Fruit fly (Drosophila melanogaster) whole organism, embryonic: Measurements from ENCODE around the gene CG17249.

Source experiments
- Atf-2 ChIP-seq: fragments of 200-800 bp; sonication (Bioruptor generic); optimal IDR thresholded peaks from 2 replicates; lab custom pipeline; 2016; ENCODE audit warnings: missing biosample characterization, missing genetic modification characterization
- Bdp1 ChIP-seq: fragments of 200-800 bp; sonication (Bioruptor generic); optimal IDR thresholded peaks from 3 replicates; lab custom pipeline; 2016; ENCODE audit warnings: missing biosample characterization, missing genetic modification characterization
- CG10321 ChIP-seq: fragments of 200-800 bp; sonication (Bioruptor generic); IDR thresholded peaks from 2 replicates; pipeline ENCODE4 v1.3.6; 2022; ENCODE audit warnings: missing biosample characterization, missing genetic modification characterization
- CG10431 ChIP-seq: fragments of 200-800 bp; sonication (Bioruptor generic); optimal IDR thresholded peaks from 3 replicates; lab custom pipeline; 2018; ENCODE audit warnings: missing biosample characterization, mild to moderate bottlenecking, missing genetic modification characterization
- CG10979 ChIP-seq: fragments of 200-800 bp; sonication (Bioruptor generic); optimal IDR thresholded peaks from 2 replicates; lab custom pipeline; 2018; ENCODE audit warnings: missing biosample characterization, mild to moderate bottlenecking, missing genetic modification characterization, moderate library complexity
- CG12744 ChIP-seq: fragments of 200-800 bp; sonication (Bioruptor generic); optimal IDR thresholded peaks from 2 replicates; lab custom pipeline; 2016; ENCODE audit warnings: missing biosample characterization, missing genetic modification characterization
- CG13424 ChIP-seq: fragments of 200-800 bp; sonication (Bioruptor generic); optimal IDR thresholded peaks from 2 replicates; lab custom pipeline; 2019; ENCODE audit warnings: missing biosample characterization, mild to moderate bottlenecking, missing genetic modification characterization, moderate library complexity
- CG13775 ChIP-seq: fragments of 200-800 bp; sonication (Bioruptor generic); optimal IDR thresholded peaks from 3 replicates; lab custom pipeline; 2017; ENCODE audit warnings: missing biosample characterization, mild to moderate bottlenecking, missing genetic modification characterization
- CG14441 ChIP-seq: fragments of 200-800 bp; sonication (Bioruptor generic); IDR thresholded peaks from 2 replicates; pipeline ENCODE4 v1.3.6; 2022; ENCODE audit warnings: missing biosample characterization, missing genetic modification characterization
- CG15011 ChIP-seq: fragments of 200-800 bp; sonication (Bioruptor generic); optimal IDR thresholded peaks from 3 replicates; lab custom pipeline; 2018; ENCODE audit warnings: missing biosample characterization, mild to moderate bottlenecking, missing genetic modification characterization
- CG17328 ChIP-seq: fragments of 200-800 bp; sonication (Bioruptor generic); IDR thresholded peaks from 2 replicates; pipeline ENCODE4 v1.3.6; 2022; ENCODE audit warnings: missing biosample characterization, missing genetic modification characterization
- CG18262 ChIP-seq: fragments of 200-800 bp; optimal IDR thresholded peaks from 3 replicates; lab custom pipeline; 2019; ENCODE audit warnings: missing biosample characterization, mild to moderate bottlenecking, missing genetic modification characterization, moderate library complexity
- CG18476 ChIP-seq: fragments of 200-800 bp; sonication (Bioruptor generic); optimal IDR thresholded peaks from 2 replicates; lab custom pipeline; 2016; ENCODE audit warnings: missing biosample characterization, mild to moderate bottlenecking, missing genetic modification characterization
- CG18599 ChIP-seq: fragments of 200-800 bp; sonication (Bioruptor generic); optimal IDR thresholded peaks from 3 replicates; lab custom pipeline; 2017; ENCODE audit warnings: missing biosample characterization, missing genetic modification characterization, mild to moderate bottlenecking, moderate library complexity, missing genetic modification reagents
- CG2889 ChIP-seq: fragments of 200-800 bp; sonication (Bioruptor generic); IDR thresholded peaks from 3 replicates; pipeline ENCODE4 v1.3.6; 2022; ENCODE audit warnings: missing biosample characterization, missing genetic modification characterization
- CG30403 ChIP-seq: fragments of 200-800 bp; sonication (Bioruptor generic); optimal IDR thresholded peaks from 3 replicates; lab custom pipeline; 2016; ENCODE audit warnings: missing biosample characterization, missing genetic modification characterization
- CG32532 ChIP-seq: fragments of 200-800 bp; sonication (Bioruptor generic); IDR thresholded peaks from 2 replicates; pipeline ENCODE4 v1.3.6; 2022; ENCODE audit warnings: missing biosample characterization, missing genetic modification characterization
- CG34224 ChIP-seq: fragments of 200-800 bp; sonication (Bioruptor generic); IDR thresholded peaks from 3 replicates; pipeline ENCODE4 v1.3.6; 2022; ENCODE audit warnings: missing biosample characterization, missing genetic modification characterization; ENCODE audit not compliant: partially characterized antibody
- CG6254 ChIP-seq: fragments of 200-800 bp; sonication (Bioruptor generic); optimal IDR thresholded peaks from 3 replicates; lab custom pipeline; 2017; ENCODE audit warnings: mild to moderate bottlenecking, missing biosample characterization, missing genetic modification reagents, missing genetic modification characterization
- CG6689 ChIP-seq: fragments of 200-800 bp; sonication (Bioruptor generic); IDR thresholded peaks from 2 replicates; pipeline ENCODE4 v1.3.6; 2022; ENCODE audit warnings: missing biosample characterization, missing genetic modification characterization
- CG7357 ChIP-seq: fragments of 200-800 bp; sonication (Bioruptor generic); IDR thresholded peaks from 3 replicates; pipeline ENCODE4 v1.3.6; 2022; ENCODE audit warnings: missing biosample characterization, missing genetic modification characterization
- Deaf1 ChIP-seq: fragments of 200-800 bp; optimal IDR thresholded peaks from 3 replicates; lab custom pipeline; 2019; ENCODE audit warnings: missing biosample characterization, mild to moderate bottlenecking, missing genetic modification characterization, moderate library complexity
- Doc3 ChIP-seq: fragments of 200-800 bp; sonication (Bioruptor generic); IDR thresholded peaks from 3 replicates; pipeline ENCODE4 v1.3.6; 2022; ENCODE audit warnings: missing biosample characterization, missing genetic modification characterization; ENCODE audit not compliant: partially characterized antibody
- Six4 ChIP-seq: fragments of 200-800 bp; sonication (Bioruptor generic); optimal IDR thresholded peaks from 2 replicates; lab custom pipeline; 2016; ENCODE audit warnings: missing biosample characterization, missing genetic modification characterization
- Stat92E ChIP-seq, 3 experiments: fragments of >200 bp in 2 of 3; fragments of 200-800 bp in 1 of 3; sonication (Bioruptor generic) in 1 of 3; optimal IDR thresholded peaks; 2 replicates each; lab custom pipeline; 2017 to 2019; ENCODE audit warnings: missing biosample characterization in 3 of 3, missing genetic modification characterization in 3 of 3, mild to moderate bottlenecking in 1 of 3, moderate library complexity in 1 of 3
- TFAM ChIP-seq: fragments of 200-800 bp; sonication (Bioruptor generic); optimal IDR thresholded peaks from 2 replicates; lab custom pipeline; 2017; ENCODE audit warnings: missing biosample characterization, missing genetic modification characterization, inconsistent platforms
- amos ChIP-seq: fragments of 200-800 bp; sonication (Bioruptor generic); IDR thresholded peaks from 2 replicates; pipeline ENCODE4 v1.3.6; 2022; ENCODE audit warnings: missing biosample characterization, missing genetic modification characterization; ENCODE audit not compliant: partially characterized antibody
- ap ChIP-seq: fragments of 200-800 bp; sonication (Bioruptor generic); IDR thresholded peaks from 2 replicates; pipeline ENCODE4 v1.3.6; 2022; ENCODE audit warnings: missing biosample characterization, missing genetic modification characterization
- dan ChIP-seq: fragments of 200-800 bp; sonication (Bioruptor generic); IDR thresholded peaks from 2 replicates; pipeline ENCODE4 v1.3.6; 2022; ENCODE audit warnings: missing biosample characterization, missing genetic modification characterization
- dmrt11E ChIP-seq: fragments of 200-800 bp; sonication (Bioruptor generic); optimal IDR thresholded peaks from 3 replicates; lab custom pipeline; 2018; ENCODE audit warnings: missing biosample characterization, mild to moderate bottlenecking, missing genetic modification characterization, moderate library complexity
- fd64A ChIP-seq: fragments of 200-800 bp; sonication (Bioruptor generic); optimal IDR thresholded peaks from 3 replicates; lab custom pipeline; 2018; ENCODE audit warnings: missing biosample characterization, mild to moderate bottlenecking, missing genetic modification characterization
- gcm2 ChIP-seq: fragments of 200-800 bp; sonication (Bioruptor generic); optimal IDR thresholded peaks from 2 replicates; lab custom pipeline; 2016; ENCODE audit warnings: missing biosample characterization, missing genetic modification characterization
- gfzf ChIP-seq: fragments of 200-800 bp; sonication (Bioruptor generic); optimal IDR thresholded peaks from 2 replicates; lab custom pipeline; 2016; ENCODE audit warnings: missing biosample characterization, mild to moderate bottlenecking, missing genetic modification characterization, moderate library complexity
- ind ChIP-seq: fragments of 200-800 bp; sonication (Bioruptor generic); optimal IDR thresholded peaks from 3 replicates; lab custom pipeline; 2016; ENCODE audit warnings: missing biosample characterization, missing genetic modification characterization
- inv ChIP-seq: fragments of 200-800 bp; sonication (Bioruptor generic); IDR thresholded peaks from 2 replicates; pipeline ENCODE4 v1.3.6; 2022; ENCODE audit warnings: missing biosample characterization, missing genetic modification characterization; ENCODE audit not compliant: partially characterized antibody
- jigr1 ChIP-seq: fragments of 200-800 bp; sonication (Bioruptor generic); IDR thresholded peaks from 3 replicates; pipeline ENCODE4 v1.3.6; 2022; ENCODE audit warnings: missing biosample characterization, missing genetic modification characterization
- jumu ChIP-seq: fragments of 200-800 bp; sonication (Bioruptor generic); optimal IDR thresholded peaks from 3 replicates; lab custom pipeline; 2016; ENCODE audit warnings: missing biosample characterization, missing genetic modification characterization
- ken ChIP-seq: fragments of 200-800 bp; sonication (Bioruptor generic); IDR thresholded peaks from 3 replicates; pipeline ENCODE4 v1.3.6; 2022; ENCODE audit warnings: missing biosample characterization, missing genetic modification characterization
- kni ChIP-seq: fragments of 200-800 bp; sonication (Bioruptor generic); optimal IDR thresholded peaks from 3 replicates; lab custom pipeline; 2017; ENCODE audit warnings: mild to moderate bottlenecking, missing biosample characterization, missing genetic modification reagents, missing genetic modification characterization
- mld ChIP-seq: fragments of 200-800 bp; sonication (Bioruptor generic); IDR thresholded peaks from 3 replicates; pipeline ENCODE4 v1.3.6; 2022; ENCODE audit warnings: missing biosample characterization, missing genetic modification characterization; ENCODE audit not compliant: partially characterized antibody
- nerfin-2 ChIP-seq: fragments of 200-800 bp; sonication (Bioruptor generic); IDR thresholded peaks from 2 replicates; pipeline ENCODE4 v1.3.6; 2022; ENCODE audit warnings: missing biosample characterization, missing genetic modification characterization; ENCODE audit not compliant: partially characterized antibody
- nom ChIP-seq: fragments of 200-800 bp; sonication (Bioruptor generic); optimal IDR thresholded peaks from 2 replicates; lab custom pipeline; 2017; ENCODE audit warnings: missing biosample characterization, missing genetic modification characterization, mild to moderate bottlenecking, moderate library complexity, missing genetic modification reagents
- p53 ChIP-seq: fragments of 200-800 bp; sonication (Bioruptor generic); optimal IDR thresholded peaks from 2 replicates; lab custom pipeline; 2016; ENCODE audit warnings: missing biosample characterization, missing genetic modification characterization
- peb ChIP-seq: fragments of 200-800 bp; sonication (Bioruptor generic); IDR thresholded peaks from 2 replicates; pipeline ENCODE4 v1.3.6; 2022; ENCODE audit warnings: missing biosample characterization, missing genetic modification characterization
- ranshi ChIP-seq: fragments of 200-800 bp; sonication (Bioruptor generic); IDR thresholded peaks from 2 replicates; pipeline ENCODE4 v1.3.6; 2022; ENCODE audit warnings: missing biosample characterization, missing genetic modification characterization
- sob ChIP-seq: fragments of 200-800 bp; sonication (Bioruptor generic); IDR thresholded peaks from 2 replicates; pipeline ENCODE4 v1.3.6; 2022; ENCODE audit warnings: missing biosample characterization, missing genetic modification characterization
- tap ChIP-seq: fragments of 200-800 bp; optimal IDR thresholded peaks from 3 replicates; lab custom pipeline; 2019; ENCODE audit warnings: missing biosample characterization, mild to moderate bottlenecking, missing genetic modification characterization, moderate library complexity
- wek ChIP-seq: fragments of 200-800 bp; sonication (Bioruptor generic); optimal IDR thresholded peaks from 3 replicates; lab custom pipeline; 2018; ENCODE audit warnings: missing biosample characterization, mild to moderate bottlenecking, missing genetic modification characterization, moderate library complexity
- yki ChIP-seq: fragments of >200 bp; optimal IDR thresholded peaks from 3 replicates; lab custom pipeline; 2018

CG17249 gene

DNA sequence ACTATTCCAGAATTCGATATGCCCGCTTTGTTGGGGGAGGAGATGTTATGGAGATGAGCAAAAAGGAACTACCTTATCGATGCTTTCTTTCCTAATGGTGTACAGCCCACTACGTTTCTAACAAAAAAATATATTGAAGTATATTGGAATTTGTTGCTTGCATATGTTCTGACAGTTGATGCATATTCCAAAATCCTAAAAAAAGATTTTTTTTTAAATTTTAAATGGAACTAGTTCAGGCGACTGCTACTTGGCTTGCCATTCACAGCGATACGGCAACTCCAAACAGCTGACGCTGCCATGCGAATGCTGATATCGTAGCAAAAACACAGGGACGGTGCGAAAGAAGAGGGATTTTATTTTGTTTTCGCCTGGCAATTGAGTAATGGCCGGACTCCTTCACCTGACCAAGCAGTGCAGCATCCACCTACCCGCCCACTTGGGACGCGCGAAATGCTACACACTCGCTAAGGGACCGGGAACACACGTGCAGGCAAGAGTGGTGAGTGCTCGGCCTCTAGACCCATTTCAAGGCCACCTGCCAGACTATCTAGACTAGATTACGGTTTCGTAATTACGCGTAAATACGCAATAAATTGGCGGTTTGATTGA lies 29.0 kb downstream of the CG17249 start, which contains the start of the genes CG13926, ABCB7 and CG33230 (continued):
- TF ChIP-seq CG6254 (GFP tag; lab: Kevin White, UChicago): no peak
- peak; percentile 27 for TF ChIP-seq ind (GFP tag; lab: Kevin White, UChicago)
- TF ChIP-seq CG12744 (GFP tag; lab: Kevin White, UChicago): no peak
- no peak for TF ChIP-seq Atf-2 (GFP tag; lab: Kevin White, UChicago)
- no peak for TF ChIP-seq tap (tag; lab: Kevin White, UChicago)
- TF ChIP-seq CG17328: no peak
- TF ChIP-seq CG13424 (tag; lab: Kevin White, UChicago): peak; percentile 39
- TF ChIP-seq inv (GFP tag; lab: Robert Waterston, UW): peak; percentile 20; the same call in 1 of the 2 replicates
- peak; percentile 57 for TF ChIP-seq CG30403 (GFP tag; lab: Kevin White, UChicago)
- no peak for TF ChIP-seq ap (GFP tag; lab: Robert Waterston, UW)
- no peak for TF ChIP-seq ken (GFP tag; lab: Robert Waterston, UW)
- no peak for TF ChIP-seq mld
- TF ChIP-seq Deaf1: no peak
- TF ChIP-seq kni (GFP tag; lab: Kevin White, UChicago): peak; percentile 59
- TF ChIP-seq TFAM: no peak
- peak; percentile 61 for TF ChIP-seq CG18599 (GFP tag; lab: Kevin White, UChicago)
- TF ChIP-seq CG10979 (tag; lab: Kevin White, UChicago): peak; percentile 11
- no peak for TF ChIP-seq p53
- 0 out of 3 replicates have a peak, but pooled peaks have one; percentile 39 for TF ChIP-seq Doc3 (GFP tag; lab: Robert Waterston, UW)
- peak in 1 of 3 experiments; percentile 53 for TF ChIP-seq Stat92E (GFP tag; optimal IDR thresholded peaks at IDR 0.05; lab: Kevin White, UChicago)
- 0 out of 2 replicates have a peak, but pooled peaks have one; percentile 16 for TF ChIP-seq nerfin-2 (GFP tag; lab: Robert Waterston, UW)
- peak; percentile 46; the same call in 1 of the 2 replicates for TF ChIP-seq amos (GFP tag; lab: Robert Waterston, UW)
- no peak for TF ChIP-seq Six4
- TF ChIP-seq dan (GFP tag; lab: Robert Waterston, UW): no peak
- TF ChIP-seq CG2889 (GFP tag; lab: Robert Waterston, UW): no peak
- TF ChIP-seq CG7357 (GFP tag; lab: Robert Waterston, UW): no peak
- no peak for TF ChIP-seq wek (GFP tag; lab: Kevin White, UChicago)
- TF ChIP-seq jigr1 (GFP tag; lab: Robert Waterston, UW): no peak
- TF ChIP-seq CG18262 (tag; lab: Kevin White, UChicago): no peak
- TF ChIP-seq peb: no peak
- no peak for TF ChIP-seq ranshi
- TF ChIP-seq gcm2 (GFP tag; lab: Kevin White, UChicago): no peak
- peak; percentile 13 for TF ChIP-seq Bdp1 (GFP tag; lab: Kevin White, UChicago)
- no peak for TF ChIP-seq sob (GFP tag; lab: Robert Waterston, UW)
- no peak; the same call in 1 of the 2 replicates for TF ChIP-seq CG32532
- peak; percentile 35 for TF ChIP-seq CG13775 (GFP tag; lab: Kevin White, UChicago)
- TF ChIP-seq CG18476: peak; percentile 20
- no peak for TF ChIP-seq yki
- no peak for TF ChIP-seq gfzf (GFP tag; lab: Kevin White, UChicago)
- TF ChIP-seq CG10431 (GFP tag; lab: Kevin White, UChicago): peak; percentile 25
- no peak for TF ChIP-seq dmrt11E (tag; lab: Kevin White, UChicago)
- no peak for TF ChIP-seq CG10321 (GFP tag; lab: Robert Waterston, UW)
- TF ChIP-seq nom (GFP tag; lab: Kevin White, UChicago): no peak
- TF ChIP-seq jumu: no peak
- TF ChIP-seq CG6689: no peak
- TF ChIP-seq CG14441 (GFP tag; lab: Robert Waterston, UW): no peak
- TF ChIP-seq CG34224 (GFP tag; lab: Robert Waterston, UW): peak; percentile 66; the same call in 2 of the 3 replicates
- TF ChIP-seq CG15011: no peak
- TF ChIP-seq fd64A: no peak
